Worm (Caenorhabditis elegans) whole organism, L2 larva: Measurements from ENCODE around the gene glrx-22.
A peak's percentile ranks its signal among the peaks of the same experiment; 100 is the strongest.

Source experiments
- C34F6.9 ChIP-seq: fragments of 150-350 bp; optimal IDR thresholded peaks from 2 replicates; lab custom pipeline; 2014; ENCODE audit warnings: missing biosample characterization, missing genetic modification characterization
- F13H6.1 ChIP-seq: sonication (generic microtip); optimal IDR thresholded peaks from 2 replicates; lab custom pipeline; 2016; ENCODE audit warnings: missing genetic modification characterization, missing compliant biosample characterization
- R02D3.7 ChIP-seq: fragments of 150-350 bp; optimal IDR thresholded peaks from 2 replicates; lab custom pipeline; 2014; ENCODE audit warnings: missing biosample characterization, missing genetic modification characterization
- Y55F3AM.14 ChIP-seq: fragments of 200-800 bp; sonication (Bioruptor generic); optimal IDR thresholded peaks from 2 replicates; lab custom pipeline; 2018; ENCODE audit warnings: mild to moderate bottlenecking, missing genetic modification characterization, missing compliant biosample characterization
- ZK546.5 ChIP-seq: sonication (generic microtip); optimal IDR thresholded peaks from 2 replicates; lab custom pipeline; 2017; ENCODE audit warnings: missing biosample characterization, missing genetic modification characterization
- alr-1 ChIP-seq: fragments of 150-350 bp; optimal IDR thresholded peaks from 2 replicates; lab custom pipeline; 2014; ENCODE audit warnings: missing biosample characterization, missing genetic modification characterization
- aly-2 ChIP-seq: fragments of 150-350 bp; optimal IDR thresholded peaks from 2 replicates; lab custom pipeline; 2014; ENCODE audit warnings: missing biosample characterization, missing genetic modification characterization
- blmp-1 ChIP-seq: sonication (generic microtip); optimal IDR thresholded peaks from 2 replicates; lab custom pipeline; 2017; ENCODE audit warnings: missing genetic modification characterization, mild to moderate bottlenecking, missing compliant biosample characterization, antibody characterized with exemption, moderate library complexity; ENCODE audit not compliant: insufficient read depth
- crh-2 ChIP-seq: sonication (generic microtip); optimal IDR thresholded peaks from 2 replicates; lab custom pipeline; 2017; ENCODE audit warnings: missing biosample characterization, missing genetic modification characterization
- dmd-4 ChIP-seq: sonication (generic microtip); optimal IDR thresholded peaks from 2 replicates; lab custom pipeline; 2017; ENCODE audit warnings: missing biosample characterization, missing genetic modification characterization
- egl-27 ChIP-seq: sonication (generic microtip); optimal IDR thresholded peaks from 3 replicates; lab custom pipeline; 2017; ENCODE audit warnings: missing biosample characterization, missing genetic modification reagents, missing genetic modification characterization
- fos-1 ChIP-seq: fragments of 150-350 bp; optimal IDR thresholded peaks from 2 replicates; lab custom pipeline; 2014; ENCODE audit warnings: missing biosample characterization, missing genetic modification characterization
- gmeb-1 ChIP-seq: fragments of 150-350 bp; optimal IDR thresholded peaks from 2 replicates; lab custom pipeline; 2014; ENCODE audit warnings: missing biosample characterization, missing genetic modification characterization
- lin-11 ChIP-seq: fragments of 150-350 bp; sonication (generic microtip); optimal IDR thresholded peaks from 2 replicates; lab custom pipeline; 2014; ENCODE audit warnings: missing biosample characterization, missing genetic modification characterization, inconsistent platforms, mixed read lengths
- lin-13 ChIP-seq: fragments of 150-350 bp; optimal IDR thresholded peaks from 2 replicates; lab custom pipeline; 2014; ENCODE audit warnings: missing biosample characterization, missing genetic modification reagents, missing genetic modification characterization
- lin-39 ChIP-seq: fragments of 150-350 bp; optimal IDR thresholded peaks from 2 replicates; lab custom pipeline; 2014; ENCODE audit warnings: missing biosample characterization, missing genetic modification reagents, missing genetic modification characterization
- lsy-2 ChIP-seq, 2 experiments: fragments of 150-350 bp in 1 of 2; sonication (generic microtip) in 1 of 2; optimal IDR thresholded peaks; 2 replicates each; lab custom pipeline; 2014 to 2017; ENCODE audit warnings: missing biosample characterization in 2 of 2, missing genetic modification characterization in 2 of 2
- mab-5 ChIP-seq: fragments of 150-350 bp; optimal IDR thresholded peaks from 2 replicates; lab custom pipeline; 2014; ENCODE audit warnings: missing biosample characterization, missing genetic modification characterization
- mdl-1 ChIP-seq, 2 experiments: fragments of 150-350 bp in 1 of 2; sonication (generic microtip) in 1 of 2; optimal IDR thresholded peaks; 2 replicates each; lab custom pipeline; 2017; ENCODE audit warnings: missing biosample characterization in 2 of 2, missing genetic modification characterization in 2 of 2
- nhr-10 ChIP-seq: sonication (generic microtip); optimal IDR thresholded peaks from 2 replicates; lab custom pipeline; 2017; ENCODE audit warnings: missing biosample characterization, missing genetic modification characterization
- nhr-11 ChIP-seq: fragments of 150-350 bp; optimal IDR thresholded peaks from 2 replicates; lab custom pipeline; 2014; ENCODE audit warnings: missing biosample characterization, missing genetic modification characterization
- nhr-129 ChIP-seq: fragments of 150-350 bp; optimal IDR thresholded peaks from 2 replicates; lab custom pipeline; 2014; ENCODE audit warnings: missing biosample characterization, missing genetic modification characterization
- nhr-21 ChIP-seq: fragments of 150-350 bp; optimal IDR thresholded peaks from 2 replicates; lab custom pipeline; 2014; ENCODE audit warnings: missing biosample characterization, missing genetic modification characterization
- nhr-25 ChIP-seq: fragments of 150-350 bp; sonication (generic microtip); optimal IDR thresholded peaks from 3 replicates; lab custom pipeline; 2014; ENCODE audit warnings: missing biosample characterization, missing genetic modification characterization
- nhr-6 ChIP-seq: fragments of 150-350 bp; optimal IDR thresholded peaks from 2 replicates; lab custom pipeline; 2014; ENCODE audit warnings: missing biosample characterization, missing genetic modification characterization
- nhr-77 ChIP-seq: fragments of 150-350 bp; optimal IDR thresholded peaks from 2 replicates; lab custom pipeline; 2014; ENCODE audit warnings: missing biosample characterization, missing genetic modification characterization
- peb-1 ChIP-seq: fragments of 150-350 bp; optimal IDR thresholded peaks from 2 replicates; lab custom pipeline; 2014; ENCODE audit warnings: missing biosample characterization, missing genetic modification characterization
- sem-4 ChIP-seq: fragments of 150-350 bp; optimal IDR thresholded peaks from 2 replicates; lab custom pipeline; 2014; ENCODE audit warnings: missing biosample characterization, missing genetic modification reagents, missing genetic modification characterization
- skn-1 ChIP-seq: sonication (generic microtip); optimal IDR thresholded peaks from 2 replicates; lab custom pipeline; 2017; ENCODE audit warnings: missing biosample characterization, missing genetic modification characterization
- sma-3 ChIP-seq: sonication (generic microtip); optimal IDR thresholded peaks from 2 replicates; lab custom pipeline; 2016; ENCODE audit warnings: missing genetic modification reagents, missing genetic modification characterization, missing compliant biosample characterization
- sma-9 ChIP-seq, 2 experiments: fragments of 150-350 bp in 1 of 2; sonication (generic microtip) in 1 of 2; optimal IDR thresholded peaks; 2 replicates each; lab custom pipeline; 2014 to 2016; ENCODE audit warnings: missing genetic modification characterization in 2 of 2, mild to moderate bottlenecking in 1 of 2, missing biosample characterization in 1 of 2, missing compliant biosample characterization in 1 of 2, missing genetic modification reagents in 1 of 2, moderate library complexity in 1 of 2
- snpc-4 ChIP-seq: fragments of 150-350 bp; optimal IDR thresholded peaks from 2 replicates; lab custom pipeline; 2014; ENCODE audit warnings: missing biosample characterization, missing genetic modification characterization
- unc-39 ChIP-seq: fragments of 150-350 bp; optimal IDR thresholded peaks from 2 replicates; lab custom pipeline; 2014; ENCODE audit warnings: missing biosample characterization, missing genetic modification characterization
- unc-55 ChIP-seq: fragments of 150-350 bp; sonication (generic microtip); optimal IDR thresholded peaks from 3 replicates; lab custom pipeline; 2014; ENCODE audit warnings: missing biosample characterization, missing genetic modification reagents, missing genetic modification characterization
- unc-62 ChIP-seq: fragments of 150-350 bp; optimal IDR thresholded peaks from 2 replicates; lab custom pipeline; 2014; ENCODE audit warnings: missing biosample characterization, missing genetic modification reagents, missing genetic modification characterization
- ztf-1 ChIP-seq: fragments of 200-800 bp; sonication (Bioruptor generic); conservative IDR thresholded peaks from 2 replicates; pipeline ENCODE4 v1.3.6; 2022; ENCODE audit warnings: missing genetic modification characterization, missing compliant biosample characterization

glrx-22 gene

DNA sequence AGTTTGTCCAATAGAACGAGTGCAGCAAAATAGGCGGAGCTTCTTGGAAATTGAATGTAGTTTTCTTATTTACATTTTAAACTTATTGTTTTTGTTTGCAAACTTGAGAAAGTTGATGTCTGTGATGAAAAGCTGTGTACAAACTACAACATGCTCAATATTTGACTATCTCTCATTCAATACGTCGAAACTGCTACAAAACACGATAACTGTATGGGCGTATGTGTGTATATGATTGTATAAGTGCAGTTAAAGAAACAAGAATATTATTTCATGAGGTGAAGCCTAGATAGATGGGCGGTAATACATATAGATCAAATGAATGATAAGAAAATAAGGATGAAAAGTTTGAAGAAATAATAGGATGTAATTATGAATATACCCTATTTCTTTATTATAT, 38.6 kb upstream of the glrx-22 start:
- TF ChIP-seq nhr-21 (tag; lab: Kevin White, UChicago): no peak
- TF ChIP-seq ztf-1 (GFP tag; lab: Robert Waterston, UW): no peak
- no peak for TF ChIP-seq Y55F3AM.14 (GFP tag; lab: Kevin White, UChicago)

DNA sequence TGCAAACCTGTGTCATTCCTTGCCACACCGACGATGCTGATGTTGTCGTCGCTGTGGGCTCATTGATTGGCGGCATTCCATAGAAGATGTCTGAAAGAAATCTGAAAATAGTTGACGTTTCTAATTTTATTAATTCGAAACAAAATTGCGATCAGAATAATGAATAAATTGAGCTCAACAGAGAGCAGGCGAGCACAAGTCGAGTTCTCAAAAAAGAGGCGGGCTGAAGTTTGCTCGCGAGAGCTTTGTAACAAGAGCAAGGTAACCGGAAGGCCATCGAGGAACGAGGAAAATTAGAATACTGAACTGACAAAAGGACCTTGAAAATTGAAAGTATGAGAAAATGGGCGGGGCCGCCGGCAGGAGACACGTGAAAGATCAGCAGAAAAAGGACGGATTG, 35.5 kb upstream of the glrx-22 start, which contains the start of gene nhr-66:
Gene nhr-66, minus strand, starts transcription at position 101 of the 400 bp plus-strand sequence.
- TF ChIP-seq lin-11 (tag; lab: Kevin White, UChicago) (no peak), unc-39 (tag; lab: Kevin White, UChicago) (no peak), peb-1 (tag; lab: Kevin White, UChicago) (no peak), gmeb-1 (tag; lab: Kevin White, UChicago) (no peak), dmd-4 (tag; lab: Kevin White, UChicago) (no peak), nhr-21 (tag; lab: Kevin White, UChicago) (no peak), nhr-11 (tag; lab: Kevin White, UChicago) (no peak), nhr-129 (tag; lab: Kevin White, UChicago) (no peak), sma-3 (GFP tag; lab: Kevin White, UChicago) (no peak), C34F6.9 (no peak), snpc-4 (tag; lab: Kevin White, UChicago) (no peak), nhr-77 (tag; lab: Kevin White, UChicago) (no peak), crh-2 (tag; lab: Kevin White, UChicago) (no peak), sma-9 (GFP tag; optimal IDR thresholded peaks at IDR 0.05; lab: Kevin White, UChicago) (no peak), sma-9 (tag; optimal IDR thresholded peaks at IDR 0.05; lab: Kevin White, UChicago) (no peak), ZK546.5 (tag; lab: Kevin White, UChicago) (no peak), unc-55 (no peak), aly-2 (no peak), unc-62 (GFP tag; lab: Kevin White, UChicago) (no peak), skn-1 (tag; lab: Kevin White, UChicago) (no peak), mab-5 (tag; lab: Kevin White, UChicago) (no peak)

DNA sequence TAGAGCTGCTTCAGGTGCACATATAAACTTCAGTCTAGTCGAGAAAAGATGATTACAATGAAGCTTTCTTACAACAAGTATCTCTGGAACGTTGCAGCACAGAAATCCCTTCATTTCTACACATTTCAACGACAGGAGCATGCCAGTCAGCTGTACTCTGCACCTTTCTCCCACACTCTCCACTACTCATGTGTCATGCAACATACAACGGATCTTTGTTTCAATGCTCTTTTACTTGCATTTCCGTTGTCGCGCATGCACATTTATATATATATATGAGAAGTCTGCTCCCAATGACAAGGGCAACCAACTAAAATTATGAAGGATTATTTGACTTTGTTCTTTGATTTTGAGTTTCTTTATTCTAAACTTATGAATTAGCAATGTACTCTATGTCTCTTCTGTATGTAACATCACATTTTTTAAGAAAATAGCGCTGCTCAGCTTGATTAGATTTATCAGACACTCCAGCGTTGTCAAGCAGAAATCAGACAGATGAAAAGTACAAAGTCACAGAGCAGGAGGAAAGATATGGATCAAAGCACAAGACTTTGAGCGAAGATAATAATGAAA, 34.2 kb upstream of the glrx-22 start:
- TF ChIP-seq aly-2: no peak
- peak; percentile 16 for TF ChIP-seq sma-9 (GFP tag; optimal IDR thresholded peaks at IDR 0.05; lab: Kevin White, UChicago)
- TF ChIP-seq sma-9 (tag; optimal IDR thresholded peaks at IDR 0.05; lab: Kevin White, UChicago): no peak
- TF ChIP-seq lsy-2 (tag; optimal IDR thresholded peaks at IDR 0.05; lab: Kevin White, UChicago): peak in 1 of 2 experiments; percentile 11

ce11 chrIV:8234088-8234496, 33.1 kb upstream of the glrx-22 start:
- TF ChIP-seq egl-27 (tag; lab: Kevin White, UChicago) (peak; percentile 6), lin-39 (tag; lab: Kevin White, UChicago) (no peak), snpc-4 (tag; lab: Kevin White, UChicago) (no peak), alr-1 (tag; lab: Kevin White, UChicago) (no peak), fos-1 (tag; lab: Kevin White, UChicago) (peak; percentile 57), C34F6.9 (no peak), lin-13 (GFP tag; lab: Kevin White, UChicago) (no peak), crh-2 (tag; lab: Kevin White, UChicago) (peak; percentile 44), nhr-129 (tag; lab: Kevin White, UChicago) (peak; percentile 20), sma-9 (GFP tag; optimal IDR thresholded peaks at IDR 0.05; lab: Kevin White, UChicago) (peak; percentile 14), sma-9 (tag; optimal IDR thresholded peaks at IDR 0.05; lab: Kevin White, UChicago) (no peak)

ce11 chrIV:8233268-8233667, 32.2 kb upstream of the glrx-22 start:
- TF ChIP-seq blmp-1 (tag; lab: Kevin White, UChicago): peak; percentile 42
- no peak for TF ChIP-seq F13H6.1 (tag; lab: Kevin White, UChicago)

- TF ChIP-seq nhr-129 (tag; lab: Kevin White, UChicago) (peak; percentile 80), lin-11 (tag; lab: Kevin White, UChicago) (peak; percentile 55), lin-39 (tag; lab: Kevin White, UChicago) (no peak), ztf-1 (GFP tag; lab: Robert Waterston, UW) (no peak), nhr-6 (tag; lab: Kevin White, UChicago) (no peak), nhr-10 (tag; lab: Kevin White, UChicago) (no peak), skn-1 (tag; lab: Kevin White, UChicago) (no peak), fos-1 (tag; lab: Kevin White, UChicago) (peak; percentile 25), aly-2 (no peak), gmeb-1 (tag; lab: Kevin White, UChicago) (no peak), C34F6.9 (peak; percentile 57), mdl-1 (tag; optimal IDR thresholded peaks at IDR 0.05; lab: Kevin White, UChicago) (no peak), R02D3.7 (tag; lab: Kevin White, UChicago) (no peak), sem-4 (no peak), F13H6.1 (tag; lab: Kevin White, UChicago) (no peak), nhr-25 (no peak), lsy-2 (tag; optimal IDR thresholded peaks at IDR 0.05; lab: Kevin White, UChicago) (peak in 1 of 2 experiments; percentile 47), nhr-11 (tag; lab: Kevin White, UChicago) (no peak), unc-39 (tag; lab: Kevin White, UChicago) (no peak), unc-55 (peak; percentile 73), crh-2 (tag; lab: Kevin White, UChicago) (peak; percentile 33), snpc-4 (tag; lab: Kevin White, UChicago) (no peak)
- TF ChIP-seq, all 48 proteins: peak for 7
These were observed 31.4 kb upstream of the glrx-22 start for ce11 chrIV:8232428-8232827.
